Worm (Caenorhabditis elegans) whole organism, L2 larva: ENCODE results near the gene C04H4.1.

ENCODE experiments used
- C34F6.9 ChIP-seq: fragments of 150-350 bp; optimal IDR thresholded peaks from 2 replicates; lab custom pipeline; 2014; ENCODE audit warnings: missing biosample characterization, missing genetic modification characterization
- F13H6.1 ChIP-seq: sonication (generic microtip); optimal IDR thresholded peaks from 2 replicates; lab custom pipeline; 2016; ENCODE audit warnings: missing genetic modification characterization, missing compliant biosample characterization
- R02D3.7 ChIP-seq: fragments of 150-350 bp; optimal IDR thresholded peaks from 2 replicates; lab custom pipeline; 2014; ENCODE audit warnings: missing biosample characterization, missing genetic modification characterization
- Y55F3AM.14 ChIP-seq: fragments of 200-800 bp; sonication (Bioruptor generic); optimal IDR thresholded peaks from 2 replicates; lab custom pipeline; 2018; ENCODE audit warnings: mild to moderate bottlenecking, missing genetic modification characterization, missing compliant biosample characterization
- ZK546.5 ChIP-seq: sonication (generic microtip); optimal IDR thresholded peaks from 2 replicates; lab custom pipeline; 2017; ENCODE audit warnings: missing biosample characterization, missing genetic modification characterization
- alr-1 ChIP-seq: fragments of 150-350 bp; optimal IDR thresholded peaks from 2 replicates; lab custom pipeline; 2014; ENCODE audit warnings: missing biosample characterization, missing genetic modification characterization
- aly-2 ChIP-seq: fragments of 150-350 bp; optimal IDR thresholded peaks from 2 replicates; lab custom pipeline; 2014; ENCODE audit warnings: missing biosample characterization, missing genetic modification characterization
- blmp-1 ChIP-seq: sonication (generic microtip); optimal IDR thresholded peaks from 2 replicates; lab custom pipeline; 2017; ENCODE audit warnings: missing genetic modification characterization, mild to moderate bottlenecking, missing compliant biosample characterization, antibody characterized with exemption, moderate library complexity; ENCODE audit not compliant: insufficient read depth
- ceh-16 ChIP-seq: fragments of 150-350 bp; optimal IDR thresholded peaks from 2 replicates; lab custom pipeline; 2014; ENCODE audit warnings: missing biosample characterization, missing genetic modification characterization
- ceh-82 ChIP-seq: fragments of 150-350 bp; optimal IDR thresholded peaks from 2 replicates; lab custom pipeline; 2014; ENCODE audit warnings: missing biosample characterization, missing genetic modification characterization
- crh-2 ChIP-seq: sonication (generic microtip); optimal IDR thresholded peaks from 2 replicates; lab custom pipeline; 2017; ENCODE audit warnings: missing biosample characterization, missing genetic modification characterization
- dmd-4 ChIP-seq: sonication (generic microtip); optimal IDR thresholded peaks from 2 replicates; lab custom pipeline; 2017; ENCODE audit warnings: missing biosample characterization, missing genetic modification characterization
- elt-1 ChIP-seq: fragments of 150-350 bp; optimal IDR thresholded peaks from 2 replicates; lab custom pipeline; 2014; ENCODE audit warnings: missing biosample characterization, missing genetic modification characterization
- elt-3 ChIP-seq: sonication (generic microtip); optimal IDR thresholded peaks from 2 replicates; lab custom pipeline; 2017; ENCODE audit warnings: missing biosample characterization, missing genetic modification characterization
- fos-1 ChIP-seq: fragments of 150-350 bp; optimal IDR thresholded peaks from 2 replicates; lab custom pipeline; 2014; ENCODE audit warnings: missing biosample characterization, missing genetic modification characterization
- gmeb-1 ChIP-seq: fragments of 150-350 bp; optimal IDR thresholded peaks from 2 replicates; lab custom pipeline; 2014; ENCODE audit warnings: missing biosample characterization, missing genetic modification characterization
- lin-11 ChIP-seq: fragments of 150-350 bp; sonication (generic microtip); optimal IDR thresholded peaks from 2 replicates; lab custom pipeline; 2014; ENCODE audit warnings: missing biosample characterization, missing genetic modification characterization, inconsistent platforms, mixed read lengths
- lin-13 ChIP-seq: fragments of 150-350 bp; optimal IDR thresholded peaks from 2 replicates; lab custom pipeline; 2014; ENCODE audit warnings: missing biosample characterization, missing genetic modification reagents, missing genetic modification characterization
- lsy-2 ChIP-seq, 2 experiments: fragments of 150-350 bp in 1 of 2; sonication (generic microtip) in 1 of 2; optimal IDR thresholded peaks; 2 replicates each; lab custom pipeline; 2014 to 2017; ENCODE audit warnings: missing biosample characterization in 2 of 2, missing genetic modification characterization in 2 of 2
- mab-5 ChIP-seq: fragments of 150-350 bp; optimal IDR thresholded peaks from 2 replicates; lab custom pipeline; 2014; ENCODE audit warnings: missing biosample characterization, missing genetic modification characterization
- mbf-1 ChIP-seq: sonication (generic microtip); optimal IDR thresholded peaks from 2 replicates; lab custom pipeline; 2017; ENCODE audit warnings: missing biosample characterization, missing genetic modification characterization
- mdl-1 ChIP-seq, 2 experiments: fragments of 150-350 bp in 1 of 2; sonication (generic microtip) in 1 of 2; optimal IDR thresholded peaks; 2 replicates each; lab custom pipeline; 2017; ENCODE audit warnings: missing biosample characterization in 2 of 2, missing genetic modification characterization in 2 of 2
- nhr-10 ChIP-seq: sonication (generic microtip); optimal IDR thresholded peaks from 2 replicates; lab custom pipeline; 2017; ENCODE audit warnings: missing biosample characterization, missing genetic modification characterization
- nhr-11 ChIP-seq: fragments of 150-350 bp; optimal IDR thresholded peaks from 2 replicates; lab custom pipeline; 2014; ENCODE audit warnings: missing biosample characterization, missing genetic modification characterization
- nhr-12 ChIP-seq: fragments of 150-350 bp; optimal IDR thresholded peaks from 2 replicates; lab custom pipeline; 2014; ENCODE audit warnings: missing biosample characterization, missing genetic modification characterization
- nhr-21 ChIP-seq: fragments of 150-350 bp; optimal IDR thresholded peaks from 2 replicates; lab custom pipeline; 2014; ENCODE audit warnings: missing biosample characterization, missing genetic modification characterization
- nhr-237 ChIP-seq: fragments of 150-350 bp; optimal IDR thresholded peaks from 2 replicates; lab custom pipeline; 2014; ENCODE audit warnings: missing biosample characterization, missing genetic modification characterization
- nhr-25 ChIP-seq: fragments of 150-350 bp; sonication (generic microtip); optimal IDR thresholded peaks from 3 replicates; lab custom pipeline; 2014; ENCODE audit warnings: missing biosample characterization, missing genetic modification characterization
- nhr-77 ChIP-seq: fragments of 150-350 bp; optimal IDR thresholded peaks from 2 replicates; lab custom pipeline; 2014; ENCODE audit warnings: missing biosample characterization, missing genetic modification characterization
- sem-4 ChIP-seq: fragments of 150-350 bp; optimal IDR thresholded peaks from 2 replicates; lab custom pipeline; 2014; ENCODE audit warnings: missing biosample characterization, missing genetic modification reagents, missing genetic modification characterization
- sma-3 ChIP-seq: sonication (generic microtip); optimal IDR thresholded peaks from 2 replicates; lab custom pipeline; 2016; ENCODE audit warnings: missing genetic modification reagents, missing genetic modification characterization, missing compliant biosample characterization
- sma-9 ChIP-seq, 2 experiments: fragments of 150-350 bp in 1 of 2; sonication (generic microtip) in 1 of 2; optimal IDR thresholded peaks; 2 replicates each; lab custom pipeline; 2014 to 2016; ENCODE audit warnings: missing genetic modification characterization in 2 of 2, mild to moderate bottlenecking in 1 of 2, missing biosample characterization in 1 of 2, missing compliant biosample characterization in 1 of 2, missing genetic modification reagents in 1 of 2, moderate library complexity in 1 of 2
- unc-39 ChIP-seq: fragments of 150-350 bp; optimal IDR thresholded peaks from 2 replicates; lab custom pipeline; 2014; ENCODE audit warnings: missing biosample characterization, missing genetic modification characterization
- unc-55 ChIP-seq: fragments of 150-350 bp; sonication (generic microtip); optimal IDR thresholded peaks from 3 replicates; lab custom pipeline; 2014; ENCODE audit warnings: missing biosample characterization, missing genetic modification reagents, missing genetic modification characterization
- zag-1 ChIP-seq: fragments of 150-350 bp; optimal IDR thresholded peaks from 2 replicates; lab custom pipeline; 2014; ENCODE audit warnings: missing biosample characterization, missing genetic modification characterization
- ztf-1 ChIP-seq: fragments of 200-800 bp; sonication (Bioruptor generic); conservative IDR thresholded peaks from 2 replicates; pipeline ENCODE4 v1.3.6; 2022; ENCODE audit warnings: missing genetic modification characterization, missing compliant biosample characterization
- ztf-11 ChIP-seq: sonication (generic microtip); optimal IDR thresholded peaks from 2 replicates; lab custom pipeline; 2017; ENCODE audit warnings: missing biosample characterization, missing genetic modification characterization
- ztf-4 ChIP-seq: fragments of 150-350 bp; optimal IDR thresholded peaks from 2 replicates; lab custom pipeline; 2014; ENCODE audit warnings: missing biosample characterization, missing genetic modification characterization

Gene C04H4.1

DNA sequence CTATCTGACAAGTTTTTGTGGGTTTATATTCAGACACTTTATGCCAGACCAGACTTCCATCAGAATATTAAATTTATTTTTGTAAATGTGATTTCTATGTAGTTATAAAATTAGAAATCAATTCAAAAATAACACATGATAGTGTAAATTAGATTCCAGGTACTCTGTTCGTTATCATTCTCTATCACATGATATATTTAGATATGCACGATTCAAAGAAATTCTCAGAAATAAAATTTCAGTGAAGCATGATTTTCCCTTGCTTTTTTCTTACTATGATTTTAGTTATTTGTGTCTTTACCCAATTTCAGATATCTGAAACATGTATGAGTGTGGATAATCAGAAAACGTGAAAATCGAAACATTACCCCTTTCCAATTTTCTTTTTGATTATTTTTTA lies 18.9 kb downstream of the C04H4.1 start:
- TF ChIP-seq Y55F3AM.14 (GFP tag; lab: Kevin White, UChicago) (no peak), R02D3.7 (tag; lab: Kevin White, UChicago) (no peak), lsy-2 (tag; optimal IDR thresholded peaks at IDR 0.05; lab: Kevin White, UChicago) (peak in 1 of 2 experiments; percentile 24), nhr-21 (peak; percentile 60), nhr-12 (tag; lab: Kevin White, UChicago) (no peak), blmp-1 (tag; lab: Kevin White, UChicago) (no peak), zag-1 (no peak), ztf-1 (GFP tag; lab: Robert Waterston, UW) (no peak), alr-1 (tag; lab: Kevin White, UChicago) (no peak), nhr-237 (tag; lab: Kevin White, UChicago) (no peak), elt-3 (tag; lab: Kevin White, UChicago) (no peak), sma-9 (GFP tag; optimal IDR thresholded peaks at IDR 0.05; lab: Kevin White, UChicago) (no peak), sma-9 (tag; optimal IDR thresholded peaks at IDR 0.05; lab: Kevin White, UChicago) (no peak), crh-2 (tag; lab: Kevin White, UChicago) (no peak), gmeb-1 (no peak), lin-11 (no peak), ztf-4 (tag; lab: Kevin White, UChicago) (no peak), mdl-1 (tag; optimal IDR thresholded peaks at IDR 0.05; lab: Kevin White, UChicago) (no peak), dmd-4 (peak; percentile 14), C34F6.9 (tag; lab: Kevin White, UChicago) (peak; percentile 8), F13H6.1 (tag; lab: Kevin White, UChicago) (no peak), ztf-11 (no peak), ceh-16 (tag; lab: Kevin White, UChicago) (no peak), elt-1 (tag; lab: Kevin White, UChicago) (no peak), ZK546.5 (no peak), sem-4 (no peak), mbf-1 (tag; lab: Kevin White, UChicago) (no peak), unc-39 (no peak), aly-2 (no peak)

DNA sequence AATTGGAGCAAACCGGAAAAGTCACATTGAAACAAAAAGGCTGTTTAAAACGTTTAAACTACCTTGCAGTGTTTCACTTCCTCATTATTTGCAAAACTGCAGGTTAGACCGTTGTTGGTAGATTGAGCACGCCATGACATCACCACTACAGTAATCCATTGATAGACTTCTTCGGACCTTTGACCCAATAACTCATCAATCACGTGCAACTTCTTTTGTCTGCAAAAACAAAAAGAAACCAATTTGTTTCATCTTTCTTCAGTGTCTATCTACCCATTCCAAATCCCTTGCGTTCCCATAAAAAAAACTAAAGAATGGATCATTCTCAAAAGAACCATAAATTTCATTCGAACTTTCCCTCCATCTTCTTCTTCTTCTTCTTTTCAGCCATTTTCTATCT lies 22.4 kb downstream of the C04H4.1 start:
- peak; percentile 60 for TF ChIP-seq mab-5 (tag; lab: Kevin White, UChicago)
- peak; percentile 2 for TF ChIP-seq unc-55 (GFP tag; lab: Kevin White, UChicago)
- no peak for TF ChIP-seq R02D3.7 (tag; lab: Kevin White, UChicago)

- TF ChIP-seq fos-1 (no peak), mbf-1 (tag; lab: Kevin White, UChicago) (no peak), sma-9 (GFP tag; optimal IDR thresholded peaks at IDR 0.05; lab: Kevin White, UChicago) (no peak), sma-9 (tag; optimal IDR thresholded peaks at IDR 0.05; lab: Kevin White, UChicago) (no peak), nhr-25 (no peak), nhr-12 (tag; lab: Kevin White, UChicago) (no peak), ztf-11 (no peak), lin-13 (GFP tag; lab: Kevin White, UChicago) (no peak), sma-3 (no peak), ceh-82 (tag; lab: Kevin White, UChicago) (no peak), dmd-4 (no peak), ztf-1 (GFP tag; lab: Robert Waterston, UW) (no peak), sem-4 (no peak), nhr-77 (tag; lab: Kevin White, UChicago) (no peak), F13H6.1 (tag; lab: Kevin White, UChicago) (no peak), gmeb-1 (no peak)
- TF ChIP-seq, all 48 proteins: peak for 0
These were observed 24.8 kb downstream of the C04H4.1 start for ce11 chrII:7983454-7983853.

DNA sequence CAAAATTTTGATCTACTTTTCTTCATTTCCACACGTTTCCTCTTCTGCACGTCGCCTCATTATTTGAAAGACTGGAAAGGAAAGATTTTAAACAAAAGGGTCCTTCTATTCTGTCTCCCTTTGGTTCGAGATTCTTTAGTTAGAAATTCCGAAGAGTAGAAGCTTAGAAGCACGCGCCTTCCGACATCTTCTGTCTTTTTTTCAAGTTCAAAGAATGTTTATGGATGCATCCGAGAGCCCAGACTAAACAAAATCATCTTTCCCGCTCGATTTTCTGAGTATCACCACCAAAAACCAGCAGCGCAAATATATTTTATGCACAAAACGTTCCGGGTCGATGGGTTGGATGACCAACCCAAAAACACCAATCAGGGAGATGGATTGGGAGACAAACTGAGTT lies 25.4 kb downstream of the C04H4.1 start:
- no peak for TF ChIP-seq ZK546.5
- no peak for TF ChIP-seq nhr-10 (tag; lab: Kevin White, UChicago)
- TF ChIP-seq zag-1, result no peak
- TF ChIP-seq nhr-12 (tag; lab: Kevin White, UChicago), result no peak
- TF ChIP-seq blmp-1 (tag; lab: Kevin White, UChicago), result no peak
- TF ChIP-seq nhr-11 (tag; lab: Kevin White, UChicago), result no peak
- TF ChIP-seq, all 48 proteins: peak for 0
